Fruit fly (Drosophila melanogaster) whole organism, wandering third instar larva: ENCODE measurements around the gene CG7953.

ENCODE experiments used
- Abd-B ChIP-seq: fragments of >200 bp; optimal IDR thresholded peaks from 2 replicates; lab custom pipeline; 2017; ENCODE audit warnings: missing biosample characterization, missing genetic modification characterization
- Dfd ChIP-seq: fragments of >200 bp; optimal IDR thresholded peaks from 2 replicates; lab custom pipeline; 2017; ENCODE audit warnings: missing biosample characterization, missing genetic modification characterization
- Dif ChIP-seq: fragments of 200-275, 200-300 bp; sonication (Bioruptor generic); optimal IDR thresholded peaks from 2 replicates; lab custom pipeline; 2018; ENCODE audit warnings: missing biosample characterization, missing genetic modification characterization; ENCODE audit not compliant: partially characterized antibody
- HLH106 ChIP-seq: fragments of 200-800 bp; optimal IDR thresholded peaks from 3 replicates; lab custom pipeline; 2019; ENCODE audit warnings: missing biosample characterization, mild to moderate bottlenecking, missing genetic modification characterization, moderate library complexity
- Myc ChIP-seq: fragments of >200 bp; optimal IDR thresholded peaks from 2 replicates; lab custom pipeline; 2017
- N ChIP-seq: fragments of >200 bp; optimal IDR thresholded peaks from 2 replicates; lab custom pipeline; 2018; ENCODE audit warnings: missing biosample characterization, missing external identifiers, missing genetic modification characterization
- Sp1 ChIP-seq: fragments of 200-800 bp; sonication (Bioruptor generic); optimal IDR thresholded peaks from 3 replicates; lab custom pipeline; 2019; ENCODE audit warnings: missing biosample characterization, mild to moderate bottlenecking, missing genetic modification characterization, moderate library complexity
- psq ChIP-seq: fragments of 200-800 bp; sonication (Bioruptor generic); optimal IDR thresholded peaks from 3 replicates; lab custom pipeline; 2017; ENCODE audit warnings: missing biosample characterization, mild to moderate bottlenecking, missing genetic modification characterization, moderate library complexity
- sv ChIP-seq: fragments of 200-800 bp; sonication (Bioruptor generic); optimal IDR thresholded peaks from 3 replicates; lab custom pipeline; 2016; ENCODE audit warnings: missing biosample characterization, missing genetic modification characterization
- tai ChIP-seq: sonication (Bioruptor generic); optimal IDR thresholded peaks from 2 replicates; lab custom pipeline; 2016; ENCODE audit warnings: missing biosample characterization, missing genetic modification characterization

DNA sequence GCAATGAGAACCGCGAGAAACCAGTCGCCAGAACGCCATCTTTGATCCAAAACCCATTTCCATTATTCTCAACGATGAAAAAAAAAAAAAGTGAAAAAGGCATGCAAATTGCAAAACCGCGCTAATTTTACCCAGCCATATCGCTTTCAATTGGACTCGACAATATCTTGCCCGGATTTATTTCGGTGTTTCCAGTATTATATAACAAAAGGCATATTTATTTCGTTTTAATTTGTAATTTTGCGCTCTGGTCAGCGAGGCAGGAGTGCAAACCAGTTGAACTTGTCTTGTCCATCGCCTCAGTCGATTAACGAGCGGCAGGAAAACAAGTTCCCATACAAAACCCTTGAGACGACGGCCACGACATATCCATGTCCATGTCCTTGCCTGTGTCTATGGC is 42.2 kb downstream of the CG7953 start:
- no peak for TF ChIP-seq Sp1 (GFP tag; lab: Kevin White, UChicago)
- TF ChIP-seq HLH106 (tag; lab: Kevin White, UChicago) = no peak
- TF ChIP-seq tai (GFP tag; lab: Kevin White, UChicago) = no peak
- no peak for TF ChIP-seq psq
- no peak for TF ChIP-seq N
- TF ChIP-seq Myc (lab: Kevin White, UChicago) = no peak
- TF ChIP-seq Dif (GFP tag; lab: Kevin White, UChicago) = no peak
- TF ChIP-seq Dfd (GFP tag; lab: Kevin White, UChicago) = no peak
- no peak for TF ChIP-seq sv
- no peak for TF ChIP-seq Abd-B (GFP tag; lab: Kevin White, UChicago)
